Worm (Caenorhabditis elegans) whole organism, early embryonic: Measurements from ENCODE around the gene F35E8.2.
"Not testable (repeated sequence)": the region's sequence is repeated elsewhere in the genome, so short reads cannot be mapped to it uniquely, and the experiment has no call there.

Experiments used
- B0310.2 ChIP-seq: sonication (generic microtip); optimal IDR thresholded peaks from 2 replicates; lab custom pipeline; 2016; ENCODE audit warnings: mild to moderate bottlenecking, missing genetic modification characterization, missing compliant biosample characterization
- F13C5.2 ChIP-seq: sonication (generic microtip); optimal IDR thresholded peaks from 2 replicates; lab custom pipeline; 2017; ENCODE audit warnings: mild to moderate bottlenecking, missing genetic modification characterization, inconsistent platforms, missing compliant biosample characterization
- aly-1 ChIP-seq: sonication (generic microtip); optimal IDR thresholded peaks from 2 replicates; lab custom pipeline; 2016; ENCODE audit warnings: missing genetic modification characterization, missing compliant biosample characterization
- ama-1 ChIP-seq: fragments of 150-350 bp; optimal IDR thresholded peaks from 2 replicates; lab custom pipeline; 2014
- ceh-13 ChIP-seq: fragments of 200-800 bp; sonication (Bioruptor generic); optimal IDR thresholded peaks from 2 replicates; lab custom pipeline; 2018; ENCODE audit warnings: mild to moderate bottlenecking, missing genetic modification characterization, missing compliant biosample characterization
- ceh-36 ChIP-seq: sonication (generic microtip); optimal IDR thresholded peaks from 2 replicates; lab custom pipeline; 2016; ENCODE audit warnings: missing genetic modification characterization, inconsistent platforms, missing compliant biosample characterization
- ets-7 ChIP-seq: sonication (generic microtip); optimal IDR thresholded peaks from 2 replicates; lab custom pipeline; 2016; ENCODE audit warnings: missing genotype, missing genetic modification characterization, missing compliant biosample characterization
- flt-1 ChIP-seq: fragments of 200-800 bp; sonication (Bioruptor generic); IDR thresholded peaks from 2 replicates; pipeline ENCODE4 v1.3.6; 2022; ENCODE audit warnings: missing genetic modification characterization, missing compliant biosample characterization
- hmbx-1 ChIP-seq: sonication (generic microtip); optimal IDR thresholded peaks from 2 replicates; lab custom pipeline; 2016; ENCODE audit warnings: mild to moderate bottlenecking, missing genetic modification characterization, missing compliant biosample characterization
- hmg-4 ChIP-seq: fragments of 200-800 bp; sonication (Bioruptor generic); optimal IDR thresholded peaks from 2 replicates; lab custom pipeline; 2018; ENCODE audit warnings: mild to moderate bottlenecking, missing genetic modification characterization, missing compliant biosample characterization
- hnd-1 ChIP-seq: sonication (generic microtip); optimal IDR thresholded peaks from 2 replicates; lab custom pipeline; 2016; ENCODE audit warnings: missing genetic modification characterization, missing compliant biosample characterization
- pes-1 ChIP-seq: fragments of 200-800 bp; sonication (Bioruptor generic); IDR thresholded peaks from 2 replicates; pipeline ENCODE4 v1.3.6; 2022; ENCODE audit warnings: missing genetic modification reagents, missing genetic modification characterization, missing compliant biosample characterization
- scrt-1 ChIP-seq: fragments of 200-800 bp; sonication (Bioruptor generic); IDR thresholded peaks from 2 replicates; pipeline ENCODE4 v1.3.6; 2022; ENCODE audit warnings: missing genetic modification characterization, missing compliant biosample characterization
- sea-1 ChIP-seq: fragments of 200-800 bp; sonication (Bioruptor generic); conservative IDR thresholded peaks from 2 replicates; pipeline ENCODE4 v1.3.6; 2022; ENCODE audit warnings: missing genetic modification characterization, missing compliant biosample characterization
- tbx-11 ChIP-seq: fragments of 200-800 bp; sonication (Bioruptor generic); IDR thresholded peaks from 2 replicates; pipeline ENCODE4 v1.3.6; 2022; ENCODE audit warnings: missing genetic modification characterization, missing compliant biosample characterization
- tbx-37 ChIP-seq: fragments of 200-800 bp; sonication (Bioruptor generic); conservative IDR thresholded peaks from 2 replicates; pipeline ENCODE4 v1.3.6; 2022; ENCODE audit warnings: missing genetic modification reagents, missing genetic modification characterization, missing compliant biosample characterization
- tra-4 ChIP-seq: sonication (generic microtip); optimal IDR thresholded peaks from 2 replicates; lab custom pipeline; 2017; ENCODE audit warnings: missing genetic modification characterization, missing compliant biosample characterization

The F35E8.2 gene

ce11 chrV:15928325-15928724 is 22.9 kb downstream of the F35E8.2 start, which contains the start of gene pzf-1:
Gene pzf-1, minus strand, starts transcription at chrV:15928425.
- TF ChIP-seq tra-4 (tag; lab: Kevin White, UChicago) (no peak), flt-1 (GFP tag; lab: Robert Waterston, UW) (no peak), hmbx-1 (tag; lab: Kevin White, UChicago) (no peak), ceh-13 (no peak), B0310.2 (no peak), tbx-37 (GFP tag; lab: Robert Waterston, UW) (no peak), scrt-1 (GFP tag; lab: Robert Waterston, UW) (no peak), ceh-36 (no peak), pes-1 (GFP tag; lab: Robert Waterston, UW) (no peak), ama-1 (lab: Kevin White, UChicago) (no peak)

- TF ChIP-seq B0310.2; tra-4 (tag; lab: Kevin White, UChicago); aly-1 (tag; lab: Kevin White, UChicago): not testable (repeated sequence)
These were observed 24.4 kb downstream of the F35E8.2 start, which contains the start of gene srbc-77 for ce11 chrV:15929882-15930281. Gene srbc-77, plus strand, starts transcription at chrV:15930182.

ce11 chrV:15932390-15932789 is 26.9 kb downstream of the F35E8.2 start, which contains the start of gene srw-26:
Gene srw-26, minus strand, starts transcription at chrV:15932490.
- TF ChIP-seq F13C5.2 (no peak), sea-1 (GFP tag; lab: Robert Waterston, UW) (no peak), scrt-1 (GFP tag; lab: Robert Waterston, UW) (no peak), pes-1 (GFP tag; lab: Robert Waterston, UW) (no peak), aly-1 (tag; lab: Kevin White, UChicago) (no peak), flt-1 (GFP tag; lab: Robert Waterston, UW) (no peak), B0310.2 (no peak), ceh-13 (no peak), tra-4 (tag; lab: Kevin White, UChicago) (no peak), ceh-36 (no peak), tbx-37 (GFP tag; lab: Robert Waterston, UW) (no peak), tbx-11 (no peak), hmbx-1 (tag; lab: Kevin White, UChicago) (no peak), hnd-1 (tag; lab: Kevin White, UChicago) (no peak), ets-7 (tag; lab: Kevin White, UChicago) (no peak), hmg-4 (GFP tag; lab: Kevin White, UChicago) (no peak), ama-1 (lab: Kevin White, UChicago) (no peak)

ce11 chrV:15940254-15940653 is 34.8 kb downstream of the F35E8.2 start, which contains the start of gene srw-55:
Gene srw-55, minus strand, starts transcription at chrV:15940354.
- TF ChIP-seq scrt-1 (GFP tag; lab: Robert Waterston, UW): no peak
- no peak for TF ChIP-seq ama-1 (lab: Kevin White, UChicago)
- TF ChIP-seq ets-7 (tag; lab: Kevin White, UChicago): no peak
- no peak for TF ChIP-seq hmg-4 (GFP tag; lab: Kevin White, UChicago)
- no peak for TF ChIP-seq B0310.2
- TF ChIP-seq sea-1 (GFP tag; lab: Robert Waterston, UW): no peak
- TF ChIP-seq aly-1 (tag; lab: Kevin White, UChicago): no peak
- TF ChIP-seq hmbx-1 (tag; lab: Kevin White, UChicago): no peak
- TF ChIP-seq ceh-13: no peak
- no peak for TF ChIP-seq tra-4 (tag; lab: Kevin White, UChicago)
- TF ChIP-seq tbx-11: no peak
- TF ChIP-seq F13C5.2: no peak
- TF ChIP-seq tbx-37 (GFP tag; lab: Robert Waterston, UW): no peak
- TF ChIP-seq ceh-36: no peak
- TF ChIP-seq flt-1 (GFP tag; lab: Robert Waterston, UW): no peak
- no peak for TF ChIP-seq pes-1 (GFP tag; lab: Robert Waterston, UW)
- no peak for TF ChIP-seq hnd-1 (tag; lab: Kevin White, UChicago)

- TF ChIP-seq hnd-1 (tag; lab: Kevin White, UChicago): no peak
- TF ChIP-seq tbx-11: no peak
- TF ChIP-seq ceh-13: no peak
- no peak for TF ChIP-seq ets-7 (tag; lab: Kevin White, UChicago)
- TF ChIP-seq F13C5.2: no peak
- TF ChIP-seq ceh-36: no peak
- no peak for TF ChIP-seq aly-1 (tag; lab: Kevin White, UChicago)
- no peak for TF ChIP-seq flt-1 (GFP tag; lab: Robert Waterston, UW)
- no peak for TF ChIP-seq hmbx-1 (tag; lab: Kevin White, UChicago)
- TF ChIP-seq hmg-4 (GFP tag; lab: Kevin White, UChicago): no peak
- no peak for TF ChIP-seq scrt-1 (GFP tag; lab: Robert Waterston, UW)
- no peak for TF ChIP-seq ama-1 (lab: Kevin White, UChicago)
- no peak for TF ChIP-seq pes-1 (GFP tag; lab: Robert Waterston, UW)
- no peak for TF ChIP-seq sea-1 (GFP tag; lab: Robert Waterston, UW)
- no peak for TF ChIP-seq B0310.2
- TF ChIP-seq tra-4 (tag; lab: Kevin White, UChicago): no peak
- TF ChIP-seq tbx-37 (GFP tag; lab: Robert Waterston, UW): no peak
These were observed 37.7 kb downstream of the F35E8.2 start, which contains the start of gene srw-53 for ce11 chrV:15943125-15943524. Gene srw-53, plus strand, starts transcription at chrV:15943425.

ce11 chrV:15950903-15951302 is 45.4 kb downstream of the F35E8.2 start, which contains the start of gene srw-59:
Gene srw-59, minus strand, starts transcription at chrV:15951003.
- no peak for TF ChIP-seq hmbx-1 (tag; lab: Kevin White, UChicago)
- TF ChIP-seq pes-1 (GFP tag; lab: Robert Waterston, UW): no peak
- TF ChIP-seq hmg-4 (GFP tag; lab: Kevin White, UChicago): no peak
- no peak for TF ChIP-seq ets-7 (tag; lab: Kevin White, UChicago)
- TF ChIP-seq tbx-37 (GFP tag; lab: Robert Waterston, UW): no peak
- no peak for TF ChIP-seq sea-1 (GFP tag; lab: Robert Waterston, UW)
- no peak for TF ChIP-seq ceh-13
- TF ChIP-seq tbx-11: no peak
- no peak for TF ChIP-seq ama-1 (lab: Kevin White, UChicago)
- no peak for TF ChIP-seq tra-4 (tag; lab: Kevin White, UChicago)
- TF ChIP-seq scrt-1 (GFP tag; lab: Robert Waterston, UW): no peak
- TF ChIP-seq ceh-36: no peak
- TF ChIP-seq F13C5.2: no peak
- TF ChIP-seq aly-1 (tag; lab: Kevin White, UChicago): no peak
- no peak for TF ChIP-seq hnd-1 (tag; lab: Kevin White, UChicago)
- TF ChIP-seq B0310.2: no peak
- TF ChIP-seq flt-1 (GFP tag; lab: Robert Waterston, UW): no peak

ce11 chrV:15952762-15953161 is 47.3 kb downstream of the F35E8.2 start, which contains the start of gene srw-56:
Gene srw-56, minus strand, starts transcription at chrV:15952862.
- TF ChIP-seq scrt-1 (GFP tag; lab: Robert Waterston, UW) (no peak), hnd-1 (tag; lab: Kevin White, UChicago) (no peak), aly-1 (tag; lab: Kevin White, UChicago) (no peak), tbx-11 (no peak), ets-7 (tag; lab: Kevin White, UChicago) (no peak), ceh-13 (no peak), hmg-4 (GFP tag; lab: Kevin White, UChicago) (no peak), hmbx-1 (tag; lab: Kevin White, UChicago) (no peak), ceh-36 (no peak), B0310.2 (no peak), sea-1 (GFP tag; lab: Robert Waterston, UW) (no peak), tbx-37 (GFP tag; lab: Robert Waterston, UW) (no peak), ama-1 (lab: Kevin White, UChicago) (no peak), flt-1 (GFP tag; lab: Robert Waterston, UW) (no peak), F13C5.2 (no peak), pes-1 (GFP tag; lab: Robert Waterston, UW) (no peak), tra-4 (tag; lab: Kevin White, UChicago) (no peak)
